Worm (Caenorhabditis elegans): ENCODE data around the gene ttr-34.
A peak's percentile ranks its signal among the peaks of the same experiment; 100 is the strongest.

The ttr-34 gene

ce11 chrX:13121104-13121503 lies 18.5 kb upstream of the ttr-34 start:
- TF ChIP-seq unc-39 (tag; optimal IDR thresholded peaks at IDR 0.05) (peak; percentile 27), zip-8 (tag; optimal IDR thresholded peaks at IDR 0.05) (no peak), ceh-39 (tag; optimal IDR thresholded peaks at IDR 0.05) (no peak), mab-5 (tag; optimal IDR thresholded peaks at IDR 0.05) (no peak), nhr-237 (tag; optimal IDR thresholded peaks at IDR 0.05) (peak; percentile 3), unc-120 (tag; optimal IDR thresholded peaks at IDR 0.05; ENCODE audit: poor library complexity, severe bottlenecking) (peak; percentile 79), pha-4 (tag; optimal IDR thresholded peaks at IDR 0.05) (peak; percentile 37), nhr-12 (tag; optimal IDR thresholded peaks at IDR 0.05) (peak; percentile 62), sptf-1 (tag; optimal IDR thresholded peaks at IDR 0.05) (peak; percentile 99), nhr-2 (tag; optimal IDR thresholded peaks at IDR 0.05) (no peak), ceh-83 (GFP tag; optimal IDR thresholded peaks at IDR 0.05) (peak; percentile 96), snpc-4 (tag; optimal IDR thresholded peaks at IDR 0.05) (no peak), nhr-28 (tag; optimal IDR thresholded peaks at IDR 0.05) (no peak), lsy-2 (tag; optimal IDR thresholded peaks at IDR 0.05) (peak; percentile 5), lin-13 (tag; optimal IDR thresholded peaks at IDR 0.05) (peak; percentile 85), blmp-1 (tag; optimal IDR thresholded peaks at IDR 0.05) (no peak), hlh-1 (tag; optimal IDR thresholded peaks at IDR 0.05) (peak; percentile 49), mep-1 (tag; optimal IDR thresholded peaks at IDR 0.05) (peak; percentile 47), elt-3 (tag; optimal IDR thresholded peaks at IDR 0.05) (peak; percentile 9), ceh-43 (GFP tag; optimal IDR thresholded peaks at IDR 0.05) (peak; percentile 92), ces-1 (GFP tag; optimal IDR thresholded peaks at IDR 0.05) (peak; percentile 5), bed-3 (GFP tag; optimal IDR thresholded peaks at IDR 0.05) (peak; percentile 89), flh-1 (GFP tag; optimal IDR thresholded peaks at IDR 0.05) (peak; percentile 91), lin-32 (GFP tag; optimal IDR thresholded peaks at IDR 0.05) (peak; percentile 93), cnd-1 (tag; optimal IDR thresholded peaks at IDR 0.05) (peak; percentile 97), mls-2 (tag; optimal IDR thresholded peaks at IDR 0.05) (peak; percentile 99), sem-2 (GFP tag; optimal IDR thresholded peaks at IDR 0.05) (peak; percentile 94), drap-1 (GFP tag; optimal IDR thresholded peaks at IDR 0.05) (peak; percentile 99), ham-2 (GFP tag; optimal IDR thresholded peaks at IDR 0.05) (peak; percentile 89), tbx-8 (GFP tag; optimal IDR thresholded peaks at IDR 0.05) (peak; percentile 92), M03D4.4 (tag; optimal IDR thresholded peaks at IDR 0.05) (peak; percentile 97), ztf-11 (tag; optimal IDR thresholded peaks at IDR 0.05) (peak; percentile 71), unc-62 (GFP tag; optimal IDR thresholded peaks at IDR 0.05) (peak; percentile 45)

ce11 chrX:13122191-13122590 lies 17.4 kb upstream of the ttr-34 start, which contains the start of gene snx-17:
Gene snx-17 (minus strand): TSS chrX:13122291.
- TF ChIP-seq ces-1 (GFP tag; optimal IDR thresholded peaks at IDR 0.05) (peak; percentile 29), lin-32 (GFP tag; optimal IDR thresholded peaks at IDR 0.05) (no peak)

- TF ChIP-seq elt-3 (tag; optimal IDR thresholded peaks at IDR 0.05), result no peak
- TF ChIP-seq ceh-43 (GFP tag; optimal IDR thresholded peaks at IDR 0.05), result no peak
- no peak for TF ChIP-seq ceh-83 (GFP tag; optimal IDR thresholded peaks at IDR 0.05)
- TF ChIP-seq M03D4.4 (tag; optimal IDR thresholded peaks at IDR 0.05), result no peak
- TF ChIP-seq nhr-28 (tag; optimal IDR thresholded peaks at IDR 0.05), result no peak
- no peak for TF ChIP-seq ham-2 (GFP tag; optimal IDR thresholded peaks at IDR 0.05)
- no peak for TF ChIP-seq cnd-1 (tag; optimal IDR thresholded peaks at IDR 0.05)
Observed at ce11 chrX:13126420-13126819, 13.2 kb upstream of the ttr-34 start, which contains the start of gene F17H10.4. Gene F17H10.4 (minus strand): TSS chrX:13126520.

- TF ChIP-seq flh-1 (GFP tag; optimal IDR thresholded peaks at IDR 0.05) (no peak), mab-5 (tag; optimal IDR thresholded peaks at IDR 0.05) (no peak), unc-120 (tag; optimal IDR thresholded peaks at IDR 0.05; ENCODE audit: poor library complexity, severe bottlenecking) (no peak), lin-13 (tag; optimal IDR thresholded peaks at IDR 0.05) (no peak), sem-2 (GFP tag; optimal IDR thresholded peaks at IDR 0.05) (no peak), lsy-2 (tag; optimal IDR thresholded peaks at IDR 0.05) (no peak), M03D4.4 (tag; optimal IDR thresholded peaks at IDR 0.05) (no peak), zip-8 (tag; optimal IDR thresholded peaks at IDR 0.05) (no peak), elt-1 (tag; optimal IDR thresholded peaks at IDR 0.05; ENCODE audit: borderline replicate concordance, insufficient read depth) (no peak), mep-1 (tag; optimal IDR thresholded peaks at IDR 0.05) (no peak), elt-3 (tag; optimal IDR thresholded peaks at IDR 0.05) (no peak)
Observed at ce11 chrX:13129949-13130348, 9.6 kb upstream of the ttr-34 start, which contains the start of gene spin-3. Gene spin-3 (plus strand): TSS chrX:13130249.
